Comparison of ENCODE assay signal across 1 fruit fly cellular context in genomic region chr3L:11155380-11155779, dm6.
TF ChIP-seq lines count a peak whose summit lies in the region.

No protein-coding gene starts in this region.

TF ChIP-seq in whole organism, embryonic, 481 proteins besides CTCF, POLR2A, EP300 and RAD21 (continued from another document):
- TF ChIP-seq CG10959 (GFP tag; IDR thresholded peaks at IDR 0.05; lab: Robert Waterston, UW) (no peak), ci (GFP tag; IDR thresholded peaks at IDR 0.05; lab: Robert Waterston, UW) (0 out of 3 replicates have a peak, but pooled peaks have one; percentile 21), CG30431 (GFP tag; optimal IDR thresholded peaks at IDR 0.05; lab: Kevin White, UChicago) (peak; percentile 6), Dip2 (GFP tag; IDR thresholded peaks at IDR 0.05; lab: Robert Waterston, UW) (no peak), CG14667 (GFP tag; IDR thresholded peaks at IDR 0.05; lab: Robert Waterston, UW) (0 out of 2 replicates have a peak, but pooled peaks have one; percentile 22), CG1602 (GFP tag; optimal IDR thresholded peaks at IDR 0.05; lab: Kevin White, UChicago) (no peak)
